Fruit fly (Drosophila melanogaster) Kc167 (cell line): ENCODE results near the gene CG32425.
"Not testable (repeated sequence)": the region's sequence is repeated elsewhere in the genome, so short reads cannot be mapped to it uniquely, and the experiment has no call there.

Experiments used
- Myc ChIP-seq: fragments of >200 bp; optimal IDR thresholded peaks from 2 replicates; lab custom pipeline; 2017; ENCODE audit warnings: missing external identifiers
- Sin3A ChIP-seq: fragments of >200 bp; optimal IDR thresholded peaks from 2 replicates; lab custom pipeline; 2018; ENCODE audit warnings: missing external identifiers
- h ChIP-seq: fragments of >200 bp; optimal IDR thresholded peaks from 3 replicates; lab custom pipeline; 2018; ENCODE audit warnings: missing external identifiers
- insv ChIP-seq: fragments of >200 bp; optimal IDR thresholded peaks from 3 replicates; lab custom pipeline; 2018; ENCODE audit warnings: missing external identifiers
- psq ChIP-seq: fragments of >200 bp; optimal IDR thresholded peaks from 2 replicates; lab custom pipeline; 2017; ENCODE audit warnings: missing external identifiers
- ttk ChIP-seq: sonication (Bioruptor generic); optimal IDR thresholded peaks from 2 replicates; lab custom pipeline; 2017; ENCODE audit warnings: missing external identifiers

The CG32425 gene

dm6 chr3L:20494780-20495591 lies 2.1 kb upstream of the CG32425 start, which contains the start of gene ZnT77C:
ZnT77C (minus strand) TSS chr3L:20494921.
- TF ChIP-seq h (lab: Kevin White, UChicago) = no peak
- TF ChIP-seq psq (lab: Kevin White, UChicago) = no peak
- no peak for TF ChIP-seq ttk
- TF ChIP-seq insv (lab: Kevin White, UChicago) = no peak
- no peak for TF ChIP-seq Sin3A (lab: Kevin White, UChicago)
- no peak for TF ChIP-seq Myc

DNA sequence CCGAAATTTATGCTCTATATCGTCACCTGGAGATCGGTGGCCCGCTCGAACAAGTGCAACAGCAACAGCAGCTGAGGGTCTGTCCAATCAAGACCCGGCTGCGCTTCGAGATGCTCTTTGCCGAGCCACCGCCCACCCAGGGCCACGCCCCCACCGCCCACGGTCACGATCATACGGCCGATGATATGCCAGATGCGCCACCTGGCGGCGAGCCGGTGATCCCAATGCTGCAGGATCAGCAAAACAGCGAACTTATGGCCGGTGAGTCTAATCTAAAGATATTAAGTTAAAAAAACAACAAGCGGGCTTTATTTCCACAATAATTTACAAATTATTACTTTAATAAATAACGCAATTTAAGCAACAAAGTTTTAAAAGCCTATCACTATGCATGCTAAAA lies 1.1 kb downstream of the CG32425 start:
- TF ChIP-seq psq (lab: Kevin White, UChicago) = no peak
- no peak for TF ChIP-seq ttk
- no peak for TF ChIP-seq Myc
- TF ChIP-seq h (lab: Kevin White, UChicago) = no peak
- TF ChIP-seq Sin3A (lab: Kevin White, UChicago) = no peak
- no peak for TF ChIP-seq insv (lab: Kevin White, UChicago)

DNA sequence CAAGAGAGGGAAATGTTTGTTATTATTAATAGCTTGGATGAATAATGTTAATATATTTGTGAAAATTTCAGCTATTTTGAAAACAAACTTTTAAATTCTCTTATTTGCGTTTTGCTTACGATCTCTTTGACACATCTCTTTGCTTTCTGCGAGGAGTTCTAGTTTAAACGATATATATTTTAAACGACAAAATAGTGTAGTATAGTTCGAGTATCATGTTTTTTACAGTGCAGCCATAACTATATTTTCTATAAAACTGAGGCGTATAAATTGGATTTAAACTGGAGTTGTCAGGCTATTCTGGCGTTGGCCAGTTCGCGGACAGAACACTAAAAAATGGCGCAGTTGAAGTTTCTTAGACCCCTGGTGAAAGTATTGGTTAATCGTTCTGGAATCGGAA lies 2.4 kb downstream of the CG32425 start, which contains the start of gene CG18281:
Gene CG18281, plus strand, starts transcription at position 301 of the 400 bp plus-strand sequence.
- TF ChIP-seq Sin3A, insv, psq (lab: Kevin White, UChicago): not testable (repeated sequence)

dm6 chr3L:20503256-20503655 lies 6.1 kb downstream of the CG32425 start:
- TF ChIP-seq Sin3A (lab: Kevin White, UChicago) = no peak
- TF ChIP-seq ttk = no peak
- no peak for TF ChIP-seq Myc
- no peak for TF ChIP-seq h (lab: Kevin White, UChicago)
- TF ChIP-seq psq (lab: Kevin White, UChicago) = no peak
- no peak for TF ChIP-seq insv (lab: Kevin White, UChicago)

DNA sequence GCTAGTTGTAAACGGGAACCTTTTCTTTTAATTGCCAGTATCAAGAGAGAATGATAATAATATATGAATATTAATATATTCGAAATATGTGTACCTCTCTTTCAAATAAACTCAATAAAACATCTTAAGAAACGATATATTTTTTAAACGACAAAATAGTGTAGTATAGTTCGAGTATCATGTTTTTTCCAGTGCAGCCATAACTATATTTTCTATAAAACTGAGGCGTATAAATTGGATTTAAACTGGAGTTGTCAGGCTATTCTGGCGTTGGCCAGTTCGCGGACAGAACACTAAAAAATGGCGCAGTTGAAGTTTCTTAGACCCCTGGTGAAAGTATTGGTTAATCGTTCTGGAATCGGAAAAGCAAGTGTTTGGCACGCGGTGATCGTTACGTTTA lies 6.8 kb downstream of the CG32425 start, which contains the start of gene CG17637:
Gene CG17637, plus strand, starts transcription at position 301 of the 400 bp plus-strand sequence.
- not testable (repeated sequence) for TF ChIP-seq insv (lab: Kevin White, UChicago); psq (lab: Kevin White, UChicago); ttk

DNA sequence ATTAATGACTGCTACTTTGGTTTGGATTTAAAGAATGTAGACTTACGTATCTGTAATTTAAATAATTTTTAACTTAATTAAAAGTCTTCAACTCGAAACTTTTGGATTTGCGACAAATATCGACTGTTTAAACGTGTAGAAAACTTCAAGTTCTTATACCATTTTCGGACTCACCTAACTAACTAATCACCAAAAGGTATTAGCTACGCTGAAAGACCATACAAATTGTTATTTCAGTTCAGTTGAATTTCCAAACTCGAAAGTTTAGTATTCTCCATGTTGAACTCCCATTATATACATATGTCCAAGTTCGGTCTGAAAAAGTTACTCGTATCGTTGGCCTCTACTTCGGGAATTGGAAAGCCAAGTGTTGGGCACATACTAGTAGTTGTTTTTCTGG lies 8.6 kb downstream of the CG32425 start, which contains the start of gene CG5078:
Gene CG5078, plus strand, starts transcription at position 301 of the 400 bp plus-strand sequence.
- no peak for TF ChIP-seq Myc
- no peak for TF ChIP-seq psq (lab: Kevin White, UChicago)
- no peak for TF ChIP-seq Sin3A (lab: Kevin White, UChicago)
- no peak for TF ChIP-seq ttk
- no peak for TF ChIP-seq insv (lab: Kevin White, UChicago)

DNA sequence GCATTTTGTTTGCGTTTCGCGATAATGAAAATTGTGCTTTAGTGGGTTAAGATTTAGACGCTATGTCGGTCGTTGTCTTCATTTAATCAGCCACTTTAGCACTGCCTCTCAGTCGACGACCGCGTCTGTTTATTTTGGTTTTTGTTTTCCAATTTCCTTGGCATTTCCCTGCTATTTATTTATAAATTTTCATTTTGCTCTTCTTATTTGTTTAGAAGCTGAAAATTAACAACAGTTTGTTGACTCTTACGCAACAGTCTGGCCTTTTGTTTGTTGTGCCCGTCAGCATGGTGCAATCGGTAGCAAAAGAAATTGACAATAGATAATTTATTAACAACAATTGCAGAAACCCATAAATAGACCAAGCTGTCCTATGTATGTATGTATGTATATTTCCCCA lies 10.4 kb downstream of the CG32425 start:
- TF ChIP-seq ttk = no peak
- TF ChIP-seq Sin3A (lab: Kevin White, UChicago) = no peak
- TF ChIP-seq h (lab: Kevin White, UChicago) = no peak
- no peak for TF ChIP-seq insv (lab: Kevin White, UChicago)
- no peak for TF ChIP-seq Myc
- no peak for TF ChIP-seq psq (lab: Kevin White, UChicago)

- no peak for TF ChIP-seq ttk
- TF ChIP-seq Sin3A (lab: Kevin White, UChicago) = no peak
- no peak for TF ChIP-seq insv (lab: Kevin White, UChicago)
- no peak for TF ChIP-seq psq (lab: Kevin White, UChicago)
- TF ChIP-seq h (lab: Kevin White, UChicago) = no peak
- no peak for TF ChIP-seq Myc
Measured at dm6 chr3L:20508136-20508635, 11.1 kb downstream of the CG32425 start.

DNA sequence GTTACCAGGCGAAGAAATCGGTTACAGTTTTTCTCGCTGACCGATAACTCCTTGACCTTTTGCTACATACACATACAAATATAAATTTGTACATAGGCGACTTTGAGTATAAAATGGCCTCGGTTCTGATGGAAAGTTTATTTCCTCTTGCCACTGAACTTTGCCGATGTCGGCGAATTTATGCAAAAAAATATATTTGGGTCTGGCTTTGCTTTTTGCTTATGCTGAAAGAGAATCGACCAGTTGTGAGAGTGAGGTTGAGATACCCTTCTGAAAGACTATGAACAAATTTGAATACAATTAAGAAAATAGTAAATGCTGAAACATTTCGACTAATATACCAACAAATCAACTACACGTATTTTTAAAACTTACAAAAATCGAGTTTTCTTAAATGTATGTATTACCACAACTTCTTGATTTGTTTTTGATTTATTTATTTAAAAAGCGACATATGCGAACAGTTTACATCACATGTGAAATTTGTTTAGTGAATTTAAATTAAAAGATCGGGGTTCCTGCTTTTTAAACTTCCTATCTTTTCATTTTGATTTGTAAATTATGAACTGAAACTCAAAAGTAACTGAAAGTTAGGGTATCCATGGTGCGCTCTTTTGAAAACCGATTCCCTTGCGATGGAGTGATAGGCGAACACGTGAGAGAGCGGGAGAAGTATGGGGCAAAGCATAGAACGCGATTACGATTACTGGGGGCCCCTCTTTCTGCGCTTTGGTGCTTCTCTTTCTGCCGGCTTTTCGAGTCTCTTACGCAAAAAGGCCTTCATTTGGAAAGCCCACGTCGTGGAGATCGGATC lies 12.2 kb downstream of the CG32425 start:
- no peak for TF ChIP-seq Sin3A (lab: Kevin White, UChicago)
- TF ChIP-seq Myc = no peak
- no peak for TF ChIP-seq psq (lab: Kevin White, UChicago)
- TF ChIP-seq h (lab: Kevin White, UChicago) = no peak
- TF ChIP-seq ttk = no peak
- TF ChIP-seq insv (lab: Kevin White, UChicago) = no peak

DNA sequence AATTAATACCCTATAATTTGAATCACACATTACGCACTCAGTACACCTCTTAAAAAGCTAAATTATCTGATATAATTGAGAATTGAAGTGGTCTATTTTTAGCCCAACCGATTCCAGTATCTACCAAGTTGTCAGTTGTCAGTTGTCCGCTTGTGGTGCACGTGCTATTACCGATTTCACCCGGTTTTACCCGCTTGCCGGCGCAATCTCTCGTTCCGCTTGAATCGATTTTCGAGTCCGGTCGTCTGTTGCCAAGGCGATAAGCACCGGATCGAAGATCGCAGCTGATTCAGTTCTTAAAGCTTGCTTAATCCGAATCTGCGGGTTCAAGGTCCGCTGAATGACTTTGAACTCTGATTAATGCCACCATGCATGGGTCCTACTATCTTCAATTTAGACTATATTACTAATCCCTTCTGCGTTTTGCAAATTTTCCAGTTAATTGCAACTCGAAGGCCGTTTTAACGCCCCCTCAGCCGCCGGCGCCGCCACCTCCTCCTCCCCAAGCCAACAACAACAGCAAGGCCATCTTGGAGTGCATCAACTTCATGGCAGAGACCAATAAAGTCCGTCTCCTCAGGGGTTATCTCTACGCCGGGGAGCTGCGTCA lies 14.5 kb downstream of the CG32425 start:
- TF ChIP-seq ttk = no peak

dm6 chr3L:20514101-20514500 lies 17.0 kb downstream of the CG32425 start:
- TF ChIP-seq Sin3A (lab: Kevin White, UChicago) (no peak), h (lab: Kevin White, UChicago) (no peak), insv (lab: Kevin White, UChicago) (no peak), Myc (no peak), psq (lab: Kevin White, UChicago) (no peak), ttk (no peak)
